Worm (Caenorhabditis elegans) whole organism, L3 larva: ENCODE data around the gene Y67A10A.2.

ENCODE experiments used
- elt-3 ChIP-seq, 3 experiments: fragments of 150-350 bp in 1 of 3; sonication (generic microtip) in 2 of 3; optimal IDR thresholded peaks; 2 replicates in 2 of 3; 4 replicates in 1 of 3; lab custom pipeline; 2014 to 2017; ENCODE audit warnings: missing biosample characterization in 3 of 3, missing genetic modification characterization in 3 of 3
- jun-1 ChIP-seq: fragments of 150-350 bp; optimal IDR thresholded peaks from 2 replicates; lab custom pipeline; 2014; ENCODE audit warnings: missing biosample characterization, missing genetic modification reagents, missing genetic modification characterization
- lin-39 ChIP-seq: fragments of 150-350 bp; optimal IDR thresholded peaks from 2 replicates; lab custom pipeline; 2018; ENCODE audit warnings: missing biosample characterization, missing genetic modification reagents, missing genetic modification characterization
- nfya-1 ChIP-seq: sonication (generic microtip); optimal IDR thresholded peaks from 2 replicates; lab custom pipeline; 2017; ENCODE audit warnings: missing genetic modification characterization, mild to moderate bottlenecking, missing compliant biosample characterization, antibody characterized with exemption, moderate library complexity; ENCODE audit not compliant: insufficient read depth
- unc-62 ChIP-seq: fragments of 150-350 bp; sonication (generic microtip); optimal IDR thresholded peaks from 4 replicates; lab custom pipeline; 2014; ENCODE audit warnings: missing biosample characterization, missing genetic modification reagents, missing genetic modification characterization
- zag-1 ChIP-seq: fragments of 150-350 bp; optimal IDR thresholded peaks from 2 replicates; lab custom pipeline; 2014; ENCODE audit warnings: missing biosample characterization, missing genetic modification characterization
- ztf-11 ChIP-seq: fragments of 150-350 bp; optimal IDR thresholded peaks from 2 replicates; lab custom pipeline; 2014; ENCODE audit warnings: missing biosample characterization, missing genetic modification characterization
- ztf-4 ChIP-seq: fragments of 150-350 bp; optimal IDR thresholded peaks from 2 replicates; lab custom pipeline; 2014; ENCODE audit warnings: missing biosample characterization, missing genetic modification characterization

ce11 chrIV:14321655-14322054 is 16.2 kb upstream of the Y67A10A.2 start, which contains the start of gene fbxa-126:
- TF ChIP-seq elt-3 (tag; optimal IDR thresholded peaks at IDR 0.05; lab: Kevin White, UChicago) (no peak), unc-62 (GFP tag; lab: Kevin White, UChicago) (no peak), zag-1 (no peak), lin-39 (no peak), ztf-11 (tag; lab: Kevin White, UChicago) (no peak), jun-1 (tag; lab: Kevin White, UChicago) (no peak), ztf-4 (no peak), nfya-1 (tag; lab: Kevin White, UChicago) (no peak)
